Worm (Caenorhabditis elegans) whole organism, young adult: ENCODE data around the gene Y47D7A.2.

Experiments
- B0019.2 ChIP-seq: fragments of 200-800 bp; sonication (Bioruptor generic); conservative IDR thresholded peaks from 2 replicates; pipeline ENCODE4 v1.3.6; 2022; ENCODE audit warnings: missing genetic modification reagents, missing genetic modification characterization, missing compliant biosample characterization
- Y67H2A.10 ChIP-seq: fragments of 200-800 bp; sonication (Bioruptor generic); conservative IDR thresholded peaks from 2 replicates; pipeline ENCODE4 v1.3.6; 2022; ENCODE audit warnings: missing genetic modification reagents, missing genetic modification characterization, missing compliant biosample characterization
- attf-3 ChIP-seq: fragments of 200-800 bp; sonication (Bioruptor generic); conservative IDR thresholded peaks from 2 replicates; pipeline ENCODE4 v1.3.6; 2022; ENCODE audit warnings: missing genetic modification reagents, missing genetic modification characterization, missing compliant biosample characterization
- attf-6 ChIP-seq: fragments of 200-800 bp; sonication (Bioruptor generic); IDR thresholded peaks from 2 replicates; pipeline ENCODE4 v1.3.6; 2022; ENCODE audit warnings: missing genetic modification reagents, missing genetic modification characterization, missing compliant biosample characterization
- dpl-1 ChIP-seq: fragments of 150-350 bp; optimal IDR thresholded peaks from 2 replicates; lab custom pipeline; 2014; ENCODE audit warnings: missing biosample characterization, missing genetic modification reagents, missing genetic modification characterization
- lag-1 ChIP-seq: fragments of 200-800 bp; sonication (Bioruptor generic); IDR thresholded peaks from 2 replicates; pipeline ENCODE4 v1.3.6; 2022; ENCODE audit warnings: missing genetic modification reagents, missing genetic modification characterization, missing compliant biosample characterization
- nhr-80 ChIP-seq: sonication (generic microtip); optimal IDR thresholded peaks from 2 replicates; lab custom pipeline; 2016; ENCODE audit warnings: missing genetic modification characterization, missing compliant biosample characterization
- sdz-38 ChIP-seq: sonication (generic microtip); optimal IDR thresholded peaks from 2 replicates; lab custom pipeline; 2016; ENCODE audit warnings: missing genotype, missing genetic modification characterization, missing compliant biosample characterization
- tbp1 ChIP-seq: fragments of 200-800 bp; sonication (Bioruptor generic); optimal IDR thresholded peaks from 2 replicates; lab custom pipeline; 2018; ENCODE audit warnings: mild to moderate bottlenecking, missing genetic modification characterization, missing compliant biosample characterization
- ztf-25 ChIP-seq: fragments of 200-800 bp; sonication (Bioruptor generic); IDR thresholded peaks from 2 replicates; pipeline ENCODE4 v1.3.6; 2022; ENCODE audit warnings: missing genetic modification reagents, missing genetic modification characterization, missing compliant biosample characterization

DNA sequence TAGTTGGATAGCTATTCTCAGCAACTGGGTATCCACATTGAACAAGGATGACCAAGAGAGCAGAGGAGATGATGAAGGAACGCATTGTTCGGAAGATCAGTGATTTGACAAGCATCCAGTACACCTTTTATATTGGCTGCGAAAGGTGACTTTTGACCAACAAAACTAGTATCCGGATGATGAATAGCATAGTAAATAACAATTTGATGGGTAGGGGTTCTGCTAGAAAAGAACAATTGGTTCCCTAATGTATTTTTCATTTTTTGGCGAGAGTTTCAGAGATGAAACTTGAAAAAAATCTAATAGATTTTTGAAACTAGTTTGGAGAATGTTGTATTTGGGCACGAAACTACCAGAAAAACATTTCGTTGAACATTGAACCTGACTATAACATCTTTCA, 8.1 kb downstream of the Y47D7A.2 start, which contains the start of gene Y47D7A.11:
- TF ChIP-seq tbp1 (GFP tag; lab: Kevin White, UChicago) (no peak), nhr-80 (tag; lab: Kevin White, UChicago) (no peak), B0019.2 (GFP tag; lab: Robert Waterston, UW) (no peak), ztf-25 (GFP tag; lab: Robert Waterston, UW) (no peak), dpl-1 (GFP tag; lab: Kevin White, UChicago) (no peak), attf-6 (GFP tag; lab: Robert Waterston, UW) (no peak), attf-3 (GFP tag; lab: Robert Waterston, UW) (no peak), lag-1 (no peak), sdz-38 (tag; lab: Kevin White, UChicago) (no peak), Y67H2A.10 (GFP tag; lab: Robert Waterston, UW) (no peak)
